Worm (Caenorhabditis elegans) whole organism, L1 larva: Measurements from ENCODE around the gene F28A12.10.

Source experiments
- C04F5.9 ChIP-seq: sonication (generic microtip); optimal IDR thresholded peaks from 2 replicates; lab custom pipeline; 2016; ENCODE audit warnings: missing genetic modification characterization, missing compliant biosample characterization
- C34B4.2 ChIP-seq: sonication (generic microtip); optimal IDR thresholded peaks from 2 replicates; lab custom pipeline; 2017; ENCODE audit warnings: mild to moderate bottlenecking, missing genetic modification characterization, missing compliant biosample characterization
- F16B12.6 ChIP-seq: fragments of 150-350 bp; optimal IDR thresholded peaks from 2 replicates; lab custom pipeline; 2014; ENCODE audit warnings: missing biosample characterization, missing genetic modification characterization
- Y116A8C.19 ChIP-seq: sonication (generic microtip); optimal IDR thresholded peaks from 2 replicates; lab custom pipeline; 2016; ENCODE audit warnings: missing compliant biosample characterization, missing genetic modification characterization, borderline replicate concordance
- aha-1 ChIP-seq: fragments of 150-350 bp; optimal IDR thresholded peaks from 2 replicates; lab custom pipeline; 2014; ENCODE audit warnings: missing biosample characterization, missing genetic modification characterization
- alr-1 ChIP-seq: fragments of 200-800 bp; sonication (Bioruptor generic); optimal IDR thresholded peaks from 2 replicates; lab custom pipeline; 2018; ENCODE audit warnings: borderline replicate concordance, mild to moderate bottlenecking, missing genetic modification characterization, missing compliant biosample characterization
- ama-1 ChIP-seq: fragments of 150-350 bp; optimal IDR thresholded peaks from 2 replicates; lab custom pipeline; 2014
- ceh-63 ChIP-seq: fragments of 200-800 bp; sonication (Bioruptor generic); optimal IDR thresholded peaks from 2 replicates; lab custom pipeline; 2018; ENCODE audit warnings: mild to moderate bottlenecking, missing genetic modification characterization, missing compliant biosample characterization
- ceh-82 ChIP-seq, 3 experiments: fragments of 150-350 bp in 1 of 3; sonication (generic microtip) in 2 of 3; optimal IDR thresholded peaks; 2 replicates each; lab custom pipeline; 2014 to 2017; ENCODE audit warnings: missing biosample characterization in 3 of 3, missing genetic modification characterization in 3 of 3
- ceh-88 ChIP-seq: fragments of 200-800 bp; sonication (Bioruptor generic); IDR thresholded peaks from 2 replicates; pipeline ENCODE4 v1.3.6; 2022; ENCODE audit warnings: missing genetic modification characterization, missing compliant biosample characterization
- ces-1 ChIP-seq: fragments of 150-350 bp; optimal IDR thresholded peaks from 2 replicates; lab custom pipeline; 2014; ENCODE audit warnings: missing biosample characterization, missing genetic modification reagents, missing genetic modification characterization
- dsc-1 ChIP-seq: sonication (generic microtip); optimal IDR thresholded peaks from 2 replicates; lab custom pipeline; 2016; ENCODE audit warnings: mild to moderate bottlenecking, missing genetic modification characterization, missing compliant biosample characterization
- efl-1 ChIP-seq, 4 experiments: fragments of 150-350 bp; optimal IDR thresholded peaks in 3 of 4; peaks in 1 of 4; 1 replicate in 1 of 4; 2 replicates in 3 of 4; lab custom pipeline; 2014; ENCODE audit warnings: missing biosample characterization in 2 of 4, missing genetic modification characterization in 2 of 4, missing genetic modification reagents in 2 of 4
- egl-27 ChIP-seq, 2 experiments: fragments of 150-350 bp in 1 of 2; sonication (generic microtip); optimal IDR thresholded peaks; 3 replicates each; lab custom pipeline; 2017 to 2018; ENCODE audit warnings: missing biosample characterization in 2 of 2, missing genetic modification characterization in 2 of 2, missing genetic modification reagents in 2 of 2
- elt-2 ChIP-seq: sonication (generic microtip); optimal IDR thresholded peaks from 2 replicates; lab custom pipeline; 2016; ENCODE audit warnings: missing genetic modification characterization, mild to moderate bottlenecking, inconsistent platforms, missing compliant biosample characterization, missing genetic modification reagents
- ets-5 ChIP-seq: fragments of 200-800 bp; sonication (Bioruptor generic); IDR thresholded peaks from 2 replicates; pipeline ENCODE4 v1.3.6; 2022; ENCODE audit warnings: missing genetic modification characterization, missing compliant biosample characterization
- fkh-10 ChIP-seq: sonication (generic microtip); optimal IDR thresholded peaks from 2 replicates; lab custom pipeline; 2017; ENCODE audit warnings: missing biosample characterization, missing genetic modification reagents, missing genetic modification characterization
- fkh-8 ChIP-seq: sonication (generic microtip); optimal IDR thresholded peaks from 2 replicates; lab custom pipeline; 2016; ENCODE audit warnings: mild to moderate bottlenecking, missing genetic modification characterization, missing compliant biosample characterization
- lin-15B ChIP-seq: fragments of 150-350 bp; sonication (generic microtip); optimal IDR thresholded peaks from 3 replicates; lab custom pipeline; 2014; ENCODE audit warnings: missing biosample characterization, missing genetic modification characterization
- lin-35 ChIP-seq, 2 experiments: fragments of 150-350 bp; optimal IDR thresholded peaks; 2 replicates each; lab custom pipeline; 2014; ENCODE audit warnings: missing biosample characterization in 2 of 2, missing genetic modification characterization in 2 of 2, missing genetic modification reagents in 2 of 2
- lsy-2 ChIP-seq, 2 experiments: fragments of 150-350 bp; optimal IDR thresholded peaks; 2 replicates each; lab custom pipeline; 2014; ENCODE audit warnings: missing biosample characterization in 2 of 2, missing genetic modification characterization in 2 of 2
- mdl-1 ChIP-seq, 2 experiments: fragments of 150-350 bp; optimal IDR thresholded peaks; 2 replicates each; lab custom pipeline; 2014 to 2017; ENCODE audit warnings: missing biosample characterization in 2 of 2, missing genetic modification characterization in 2 of 2, inconsistent platforms in 1 of 2
- mef-2 ChIP-seq: fragments of 150-350 bp; optimal IDR thresholded peaks from 2 replicates; lab custom pipeline; 2014; ENCODE audit warnings: missing biosample characterization, missing genetic modification characterization
- nhr-12 ChIP-seq: sonication (generic microtip); optimal IDR thresholded peaks from 2 replicates; lab custom pipeline; 2017; ENCODE audit warnings: missing biosample characterization, missing genetic modification characterization
- nhr-19 ChIP-seq: fragments of 200-800 bp; sonication (Bioruptor generic); conservative IDR thresholded peaks from 2 replicates; pipeline ENCODE4 v1.3.6; 2022; ENCODE audit warnings: missing genetic modification characterization, missing compliant biosample characterization
- nhr-237 ChIP-seq: fragments of 150-350 bp; optimal IDR thresholded peaks from 2 replicates; lab custom pipeline; 2014; ENCODE audit warnings: missing biosample characterization, missing genetic modification characterization
- nhr-28 ChIP-seq: fragments of 150-350 bp; optimal IDR thresholded peaks from 2 replicates; lab custom pipeline; 2014; ENCODE audit warnings: missing biosample characterization, missing genetic modification characterization
- nhr-84 ChIP-seq: sonication (generic microtip); optimal IDR thresholded peaks from 2 replicates; lab custom pipeline; 2017; ENCODE audit warnings: missing biosample characterization, missing genetic modification characterization
- nhr-85 ChIP-seq: sonication (generic microtip); peaks from one replicate; lab custom pipeline; 2016; ENCODE audit warnings: missing genetic modification characterization, inconsistent platforms, missing compliant biosample characterization
- nhr-90 ChIP-seq: sonication (generic microtip); optimal IDR thresholded peaks from 2 replicates; lab custom pipeline; 2016; ENCODE audit warnings: mild to moderate bottlenecking, missing genetic modification characterization, missing compliant biosample characterization; ENCODE audit not compliant: poor library complexity
- pax-3 ChIP-seq: fragments of 200-800 bp; sonication (Bioruptor generic); optimal IDR thresholded peaks from 2 replicates; lab custom pipeline; 2018; ENCODE audit warnings: mild to moderate bottlenecking, missing genetic modification characterization, moderate library complexity, missing compliant biosample characterization
- rnt-1 ChIP-seq: sonication (generic microtip); optimal IDR thresholded peaks from 2 replicates; lab custom pipeline; 2016; ENCODE audit warnings: mild to moderate bottlenecking, missing genetic modification characterization, moderate library complexity, missing compliant biosample characterization
- sup-37 ChIP-seq: fragments of 200-800 bp; sonication (Bioruptor generic); optimal IDR thresholded peaks from 2 replicates; lab custom pipeline; 2018; ENCODE audit warnings: mild to moderate bottlenecking, missing genetic modification characterization, missing compliant biosample characterization
- tbx-2 ChIP-seq: sonication (generic microtip); optimal IDR thresholded peaks from 2 replicates; lab custom pipeline; 2016; ENCODE audit warnings: missing genetic modification characterization, missing compliant biosample characterization
- unc-30 ChIP-seq: sonication (generic microtip); optimal IDR thresholded peaks from 2 replicates; lab custom pipeline; 2017; ENCODE audit warnings: missing biosample characterization, missing genetic modification characterization
- unc-62 ChIP-seq: fragments of 150-350 bp; optimal IDR thresholded peaks from 2 replicates; lab custom pipeline; 2014; ENCODE audit warnings: missing biosample characterization, missing genetic modification reagents, missing genetic modification characterization
- unc-86 ChIP-seq: sonication (generic microtip); optimal IDR thresholded peaks from 2 replicates; lab custom pipeline; 2016; ENCODE audit warnings: missing genetic modification characterization, missing compliant biosample characterization
- unc-98 ChIP-seq: fragments of 200-800 bp; sonication (Bioruptor generic); IDR thresholded peaks from 2 replicates; pipeline ENCODE4 v1.3.6; 2022; ENCODE audit warnings: missing genetic modification characterization, missing compliant biosample characterization
- xbp-1 ChIP-seq: sonication (generic microtip); optimal IDR thresholded peaks from 2 replicates; lab custom pipeline; 2016; ENCODE audit warnings: missing genetic modification characterization, missing compliant biosample characterization
- ztf-11 ChIP-seq, 2 experiments: sonication (generic microtip); optimal IDR thresholded peaks; 2 replicates each; lab custom pipeline; 2016 to 2017; ENCODE audit warnings: missing genetic modification characterization in 2 of 2, missing biosample characterization in 1 of 2, missing compliant biosample characterization in 1 of 2

Gene F28A12.10

DNA sequence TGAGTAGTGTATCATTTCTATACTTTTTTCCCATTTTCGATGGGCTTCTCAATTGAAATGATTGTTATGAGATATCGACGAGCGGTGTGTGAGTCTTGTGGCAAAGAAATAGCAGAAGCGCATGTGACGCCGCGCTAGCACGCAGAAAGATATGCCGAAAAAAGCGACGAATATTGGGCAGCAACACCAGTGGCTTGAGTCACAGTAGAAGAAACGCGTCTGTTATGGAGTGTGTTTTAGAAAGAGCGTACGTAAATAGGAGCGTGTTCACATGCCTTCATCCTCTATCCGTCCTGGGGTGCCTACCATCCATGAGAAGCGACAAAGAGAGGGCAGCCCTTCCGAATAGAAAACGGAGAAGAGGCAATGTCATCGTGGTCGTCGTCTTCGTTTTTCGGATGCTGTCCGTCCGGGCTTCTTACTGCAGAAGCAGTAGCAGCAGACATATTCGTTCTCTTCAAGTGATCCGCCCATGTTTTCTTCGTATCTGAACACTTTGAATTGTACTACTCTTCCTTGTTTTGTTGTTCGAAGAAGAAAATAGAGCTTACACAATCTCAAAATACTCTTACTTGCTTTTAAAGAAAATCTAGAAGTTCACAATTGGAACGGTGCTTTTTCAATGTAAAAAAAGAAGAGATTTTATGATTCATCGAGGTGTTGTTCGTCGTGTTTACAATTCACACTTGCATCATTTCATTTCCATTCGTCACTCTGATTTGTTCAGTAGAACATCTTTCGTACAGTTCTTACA, 27.6 kb downstream of the F28A12.10 start (continued):
- no peak for TF ChIP-seq nhr-12
- no peak for TF ChIP-seq lin-35 (GFP tag; optimal IDR thresholded peaks at IDR 0.05; lab: Kevin White, UChicago)
- no peak for TF ChIP-seq C04F5.9 (tag; lab: Kevin White, UChicago)
- no peak for TF ChIP-seq unc-86 (tag; lab: Kevin White, UChicago)
- no peak for TF ChIP-seq nhr-19 (GFP tag; lab: Robert Waterston, UW)
- TF ChIP-seq ceh-88 (GFP tag; lab: Robert Waterston, UW), result no peak
- TF ChIP-seq unc-62 (GFP tag; lab: Kevin White, UChicago), result no peak
- TF ChIP-seq pax-3, result no peak
- no peak for TF ChIP-seq rnt-1 (tag; lab: Kevin White, UChicago)
- TF ChIP-seq ama-1, result no peak
- peak in 1 of 3 experiments; percentile 21 for TF ChIP-seq ceh-82 (tag; optimal IDR thresholded peaks at IDR 0.05; lab: Kevin White, UChicago)
- no peak for TF ChIP-seq ztf-11 (tag; optimal IDR thresholded peaks at IDR 0.05; lab: Kevin White, UChicago)
- TF ChIP-seq nhr-85 (tag; lab: Kevin White, UChicago), result no peak
- no peak for TF ChIP-seq unc-30
- TF ChIP-seq nhr-84 (tag; lab: Kevin White, UChicago), result no peak
- TF ChIP-seq ceh-63 (GFP tag; lab: Kevin White, UChicago), result no peak
- no peak for TF ChIP-seq nhr-28 (tag; lab: Kevin White, UChicago)
- no peak for TF ChIP-seq C34B4.2
- TF ChIP-seq nhr-90, result no peak
- peak; percentile 7 for TF ChIP-seq xbp-1 (tag; lab: Kevin White, UChicago)
- TF ChIP-seq dsc-1, result no peak
- no peak for TF ChIP-seq mef-2 (tag; lab: Kevin White, UChicago)
- peak in 1 of 2 experiments; percentile 22 for TF ChIP-seq lsy-2 (tag; optimal IDR thresholded peaks at IDR 0.05; lab: Kevin White, UChicago)
- no peak for TF ChIP-seq ces-1 (GFP tag; lab: Kevin White, UChicago)
- TF ChIP-seq alr-1 (tag; lab: Kevin White, UChicago), result no peak
- TF ChIP-seq mdl-1 (tag; optimal IDR thresholded peaks at IDR 0.05; lab: Kevin White, UChicago), result peak in 1 of 2 experiments; percentile 21
- no peak for TF ChIP-seq tbx-2 (tag; lab: Kevin White, UChicago)
- TF ChIP-seq lin-15B (tag; lab: Kevin White, UChicago), result no peak
- TF ChIP-seq ets-5 (GFP tag; lab: Robert Waterston, UW), result no peak
- no peak for TF ChIP-seq F16B12.6
- no peak for TF ChIP-seq egl-27 (tag; optimal IDR thresholded peaks at IDR 0.05; lab: Kevin White, UChicago)
- TF ChIP-seq elt-2, result no peak
- no peak for TF ChIP-seq nhr-237
- no peak for TF ChIP-seq unc-98 (GFP tag; lab: Robert Waterston, UW)
- TF ChIP-seq sup-37 (GFP tag; lab: Kevin White, UChicago), result no peak
- TF ChIP-seq aha-1 (tag; lab: Kevin White, UChicago), result no peak
- no peak for TF ChIP-seq fkh-10 (GFP tag; lab: Kevin White, UChicago)
- peak; percentile 42 for TF ChIP-seq fkh-8
- no peak for TF ChIP-seq Y116A8C.19 (tag; lab: Kevin White, UChicago)

DNA sequence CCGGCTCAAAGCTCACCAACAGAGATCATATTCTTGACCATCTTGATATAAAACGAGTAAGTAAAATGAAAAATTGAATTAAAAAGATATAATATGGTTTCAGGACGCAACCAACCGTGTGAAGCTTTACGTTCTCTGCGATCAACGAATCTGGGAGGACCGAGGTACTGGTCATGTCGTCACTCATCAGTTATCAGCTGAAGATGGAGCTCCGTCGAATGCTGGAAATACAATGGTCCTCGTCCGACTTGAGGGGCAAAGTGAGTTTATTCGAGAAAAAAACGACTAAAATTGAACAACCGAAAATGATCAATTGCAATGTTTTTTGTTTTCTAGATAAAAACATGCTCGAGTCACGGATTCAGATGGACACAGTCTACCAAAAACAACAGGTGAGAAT, 29.1 kb downstream of the F28A12.10 start:
- TF ChIP-seq ets-5 (GFP tag; lab: Robert Waterston, UW) (no peak), efl-1 (optimal IDR thresholded peaks at IDR 0.05; lab: Kevin White, UChicago) (no peak), efl-1 (GFP tag; optimal IDR thresholded peaks at IDR 0.05 in 1 of 2; lab: Kevin White, UChicago) (peak in 1 of 2 experiments; percentile 50)
